Fruit fly (Drosophila melanogaster) Kc167 (cell line): Measurements from ENCODE around the gene IntS12.

ENCODE experiments used
- Myc ChIP-seq: fragments of >200 bp; optimal IDR thresholded peaks from 2 replicates; lab custom pipeline; 2017; ENCODE audit warnings: missing external identifiers
- Sin3A ChIP-seq: fragments of >200 bp; optimal IDR thresholded peaks from 2 replicates; lab custom pipeline; 2018; ENCODE audit warnings: missing external identifiers
- h ChIP-seq: fragments of >200 bp; optimal IDR thresholded peaks from 3 replicates; lab custom pipeline; 2018; ENCODE audit warnings: missing external identifiers
- insv ChIP-seq: fragments of >200 bp; optimal IDR thresholded peaks from 3 replicates; lab custom pipeline; 2018; ENCODE audit warnings: missing external identifiers
- psq ChIP-seq: fragments of >200 bp; optimal IDR thresholded peaks from 2 replicates; lab custom pipeline; 2017; ENCODE audit warnings: missing external identifiers
- ttk ChIP-seq: sonication (Bioruptor generic); optimal IDR thresholded peaks from 2 replicates; lab custom pipeline; 2017; ENCODE audit warnings: missing external identifiers

dm6 chr3R:26862848-26863448 lies at the start of gene IntS12, which contains the start of gene Lerp:
- TF ChIP-seq ttk (lab: Kevin White, UChicago) (no peak), psq (lab: Kevin White, UChicago) (no peak), h (lab: Kevin White, UChicago) (no peak), Sin3A (lab: Kevin White, UChicago) (no peak), insv (lab: Kevin White, UChicago) (no peak), Myc (lab: Kevin White, UChicago) (no peak)
